Worm (Caenorhabditis elegans) whole organism, L1 larva: Measurements from ENCODE around the gene Y50E8A.1.

ENCODE experiments used
- F16B12.6 ChIP-seq: fragments of 150-350 bp; optimal IDR thresholded peaks from 2 replicates; lab custom pipeline; 2014; ENCODE audit warnings: missing biosample characterization, missing genetic modification characterization
- Y116A8C.19 ChIP-seq: sonication (generic microtip); optimal IDR thresholded peaks from 2 replicates; lab custom pipeline; 2016; ENCODE audit warnings: missing compliant biosample characterization, missing genetic modification characterization, borderline replicate concordance
- aha-1 ChIP-seq: fragments of 150-350 bp; optimal IDR thresholded peaks from 2 replicates; lab custom pipeline; 2014; ENCODE audit warnings: missing biosample characterization, missing genetic modification characterization
- alr-1 ChIP-seq: fragments of 200-800 bp; sonication (Bioruptor generic); optimal IDR thresholded peaks from 2 replicates; lab custom pipeline; 2018; ENCODE audit warnings: borderline replicate concordance, mild to moderate bottlenecking, missing genetic modification characterization, missing compliant biosample characterization
- ama-1 ChIP-seq: fragments of 150-350 bp; optimal IDR thresholded peaks from 2 replicates; lab custom pipeline; 2014
- blmp-1 ChIP-seq: fragments of 150-350 bp; optimal IDR thresholded peaks from 2 replicates; lab custom pipeline; 2014; ENCODE audit warnings: missing biosample characterization, missing genetic modification characterization
- ceh-63 ChIP-seq: fragments of 200-800 bp; sonication (Bioruptor generic); optimal IDR thresholded peaks from 2 replicates; lab custom pipeline; 2018; ENCODE audit warnings: mild to moderate bottlenecking, missing genetic modification characterization, missing compliant biosample characterization
- ceh-8 ChIP-seq: fragments of 200-800 bp; sonication (Bioruptor generic); optimal IDR thresholded peaks from 2 replicates; lab custom pipeline; 2018; ENCODE audit warnings: mild to moderate bottlenecking, missing genetic modification characterization, moderate library complexity, missing compliant biosample characterization
- efl-1 ChIP-seq, 4 experiments: fragments of 150-350 bp; optimal IDR thresholded peaks in 3 of 4; peaks in 1 of 4; 1 replicate in 1 of 4; 2 replicates in 3 of 4; lab custom pipeline; 2014; ENCODE audit warnings: missing biosample characterization in 2 of 4, missing genetic modification characterization in 2 of 4, missing genetic modification reagents in 2 of 4
- ets-5 ChIP-seq: fragments of 200-800 bp; sonication (Bioruptor generic); IDR thresholded peaks from 2 replicates; pipeline ENCODE4 v1.3.6; 2022; ENCODE audit warnings: missing genetic modification characterization, missing compliant biosample characterization
- fkh-4 ChIP-seq: sonication (generic microtip); optimal IDR thresholded peaks from 2 replicates; lab custom pipeline; 2016; ENCODE audit warnings: missing compliant biosample characterization, missing genetic modification characterization, borderline replicate concordance
- lin-13 ChIP-seq: fragments of 150-350 bp; optimal IDR thresholded peaks from 2 replicates; lab custom pipeline; 2014; ENCODE audit warnings: missing biosample characterization, missing genetic modification reagents, missing genetic modification characterization
- lin-15B ChIP-seq: fragments of 150-350 bp; sonication (generic microtip); optimal IDR thresholded peaks from 3 replicates; lab custom pipeline; 2014; ENCODE audit warnings: missing biosample characterization, missing genetic modification characterization
- lin-35 ChIP-seq, 2 experiments: fragments of 150-350 bp; optimal IDR thresholded peaks; 2 replicates each; lab custom pipeline; 2014; ENCODE audit warnings: missing biosample characterization in 2 of 2, missing genetic modification characterization in 2 of 2, missing genetic modification reagents in 2 of 2
- lin-39 ChIP-seq: fragments of 150-350 bp; optimal IDR thresholded peaks from 2 replicates; lab custom pipeline; 2014; ENCODE audit warnings: missing biosample characterization, missing genetic modification reagents, missing genetic modification characterization
- lsy-2 ChIP-seq, 2 experiments: fragments of 150-350 bp; optimal IDR thresholded peaks; 2 replicates each; lab custom pipeline; 2014; ENCODE audit warnings: missing biosample characterization in 2 of 2, missing genetic modification characterization in 2 of 2
- mef-2 ChIP-seq: fragments of 150-350 bp; optimal IDR thresholded peaks from 2 replicates; lab custom pipeline; 2014; ENCODE audit warnings: missing biosample characterization, missing genetic modification characterization
- nhr-19 ChIP-seq: fragments of 200-800 bp; sonication (Bioruptor generic); conservative IDR thresholded peaks from 2 replicates; pipeline ENCODE4 v1.3.6; 2022; ENCODE audit warnings: missing genetic modification characterization, missing compliant biosample characterization
- nhr-28 ChIP-seq: fragments of 150-350 bp; optimal IDR thresholded peaks from 2 replicates; lab custom pipeline; 2014; ENCODE audit warnings: missing biosample characterization, missing genetic modification characterization
- nhr-77 ChIP-seq: fragments of 150-350 bp; optimal IDR thresholded peaks from 2 replicates; lab custom pipeline; 2014; ENCODE audit warnings: missing biosample characterization, missing genetic modification characterization
- nhr-85 ChIP-seq: sonication (generic microtip); peaks from one replicate; lab custom pipeline; 2016; ENCODE audit warnings: missing genetic modification characterization, inconsistent platforms, missing compliant biosample characterization
- pag-3 ChIP-seq: sonication (generic microtip); optimal IDR thresholded peaks from 2 replicates; lab custom pipeline; 2017; ENCODE audit warnings: missing genetic modification characterization, mild to moderate bottlenecking, missing compliant biosample characterization, antibody characterized with exemption, borderline replicate concordance; ENCODE audit not compliant: insufficient read depth
- pax-3 ChIP-seq: fragments of 200-800 bp; sonication (Bioruptor generic); optimal IDR thresholded peaks from 2 replicates; lab custom pipeline; 2018; ENCODE audit warnings: mild to moderate bottlenecking, missing genetic modification characterization, moderate library complexity, missing compliant biosample characterization
- pqm-1 ChIP-seq: sonication (generic microtip); optimal IDR thresholded peaks from 3 replicates; lab custom pipeline; 2017; ENCODE audit warnings: missing biosample characterization, missing genetic modification characterization
- snpc-4 ChIP-seq: fragments of 150-350 bp; optimal IDR thresholded peaks from 2 replicates; lab custom pipeline; 2014; ENCODE audit warnings: missing biosample characterization, missing genetic modification characterization
- snu-23 ChIP-seq: sonication (generic microtip); optimal IDR thresholded peaks from 2 replicates; lab custom pipeline; 2016; ENCODE audit warnings: missing genetic modification characterization, missing compliant biosample characterization
- sptf-1 ChIP-seq: fragments of 150-350 bp; optimal IDR thresholded peaks from 2 replicates; lab custom pipeline; 2014; ENCODE audit warnings: missing biosample characterization, missing genetic modification characterization
- sup-37 ChIP-seq: fragments of 200-800 bp; sonication (Bioruptor generic); optimal IDR thresholded peaks from 2 replicates; lab custom pipeline; 2018; ENCODE audit warnings: mild to moderate bottlenecking, missing genetic modification characterization, missing compliant biosample characterization
- swsn-7 ChIP-seq: sonication (generic microtip); optimal IDR thresholded peaks from 2 replicates; lab custom pipeline; 2016; ENCODE audit warnings: missing genetic modification characterization, missing compliant biosample characterization
- tbx-2 ChIP-seq: sonication (generic microtip); optimal IDR thresholded peaks from 2 replicates; lab custom pipeline; 2016; ENCODE audit warnings: missing genetic modification characterization, missing compliant biosample characterization
- unc-30 ChIP-seq: sonication (generic microtip); optimal IDR thresholded peaks from 2 replicates; lab custom pipeline; 2017; ENCODE audit warnings: missing biosample characterization, missing genetic modification characterization
- unc-62 ChIP-seq: fragments of 150-350 bp; optimal IDR thresholded peaks from 2 replicates; lab custom pipeline; 2014; ENCODE audit warnings: missing biosample characterization, missing genetic modification reagents, missing genetic modification characterization
- unc-86 ChIP-seq: sonication (generic microtip); optimal IDR thresholded peaks from 2 replicates; lab custom pipeline; 2016; ENCODE audit warnings: missing genetic modification characterization, missing compliant biosample characterization
- unc-98 ChIP-seq: fragments of 200-800 bp; sonication (Bioruptor generic); IDR thresholded peaks from 2 replicates; pipeline ENCODE4 v1.3.6; 2022; ENCODE audit warnings: missing genetic modification characterization, missing compliant biosample characterization
- xbp-1 ChIP-seq: sonication (generic microtip); optimal IDR thresholded peaks from 2 replicates; lab custom pipeline; 2016; ENCODE audit warnings: missing genetic modification characterization, missing compliant biosample characterization

Y50E8A.1 gene

ce11 chrV:14726596-14726995 is at the start of gene Y50E8A.1:
Y50E8A.1 (plus strand) TSS chrV:14726896.
- TF ChIP-seq lin-35 (GFP tag; optimal IDR thresholded peaks at IDR 0.05; lab: Kevin White, UChicago) (no peak), unc-98 (GFP tag; lab: Robert Waterston, UW) (no peak), nhr-77 (no peak), mef-2 (no peak), blmp-1 (tag; lab: Kevin White, UChicago) (no peak), unc-86 (tag; lab: Kevin White, UChicago) (no peak), swsn-7 (no peak), lin-13 (GFP tag; lab: Kevin White, UChicago) (no peak), lin-15B (no peak), ceh-8 (GFP tag; lab: Kevin White, UChicago) (no peak), fkh-4 (tag; lab: Kevin White, UChicago) (no peak), lsy-2 (tag; optimal IDR thresholded peaks at IDR 0.05; lab: Kevin White, UChicago) (no peak), pag-3 (tag; lab: Kevin White, UChicago) (no peak), pax-3 (tag; lab: Kevin White, UChicago) (no peak)
- TF ChIP-seq, all 84 proteins: peak for 0

- TF ChIP-seq xbp-1 (no peak), snpc-4 (tag; lab: Kevin White, UChicago) (no peak), ceh-63 (GFP tag; lab: Kevin White, UChicago) (no peak)
Observed at ce11 chrV:14678298-14678697, 48.4 kb upstream of the Y50E8A.1 start.

- TF ChIP-seq efl-1 (optimal IDR thresholded peaks at IDR 0.05; lab: Kevin White, UChicago) (no peak), efl-1 (GFP tag; optimal IDR thresholded peaks at IDR 0.05 in 1 of 2; lab: Kevin White, UChicago) (no peak), unc-30 (tag; lab: Kevin White, UChicago) (no peak), snu-23 (no peak), ceh-8 (GFP tag; lab: Kevin White, UChicago) (no peak), nhr-19 (GFP tag; lab: Robert Waterston, UW) (no peak), ama-1 (lab: Kevin White, UChicago) (no peak), tbx-2 (no peak), aha-1 (no peak), lin-39 (no peak), alr-1 (tag; lab: Kevin White, UChicago) (no peak)
Observed at ce11 chrV:14680014-14680413, 46.7 kb upstream of the Y50E8A.1 start, which contains the start of gene C47E8.3. C47E8.3 (plus strand) TSS chrV:14680314.

DNA sequence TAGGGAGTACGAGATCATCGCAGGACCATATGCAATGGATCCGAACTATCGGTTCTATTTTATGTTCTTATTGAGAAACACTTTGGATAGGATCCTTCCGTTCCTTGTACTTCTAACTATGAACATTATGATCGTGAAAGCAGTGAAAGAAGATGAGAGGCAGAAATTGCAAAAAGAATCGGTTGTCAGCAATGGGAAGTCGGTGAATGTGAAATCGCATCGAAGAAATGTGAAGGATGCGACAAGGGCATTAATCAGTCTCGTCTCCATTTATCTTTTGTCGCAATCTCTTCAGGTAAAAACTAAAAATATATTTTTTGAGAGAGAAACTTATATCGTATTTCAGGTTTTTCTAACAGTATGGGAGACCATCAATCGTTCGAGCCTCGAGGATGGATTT is 43.8 kb upstream of the Y50E8A.1 start:
- TF ChIP-seq blmp-1 (tag; lab: Kevin White, UChicago) (peak; percentile 58), nhr-85 (tag; lab: Kevin White, UChicago) (peak; percentile 71), sptf-1 (tag; lab: Kevin White, UChicago) (no peak)

DNA sequence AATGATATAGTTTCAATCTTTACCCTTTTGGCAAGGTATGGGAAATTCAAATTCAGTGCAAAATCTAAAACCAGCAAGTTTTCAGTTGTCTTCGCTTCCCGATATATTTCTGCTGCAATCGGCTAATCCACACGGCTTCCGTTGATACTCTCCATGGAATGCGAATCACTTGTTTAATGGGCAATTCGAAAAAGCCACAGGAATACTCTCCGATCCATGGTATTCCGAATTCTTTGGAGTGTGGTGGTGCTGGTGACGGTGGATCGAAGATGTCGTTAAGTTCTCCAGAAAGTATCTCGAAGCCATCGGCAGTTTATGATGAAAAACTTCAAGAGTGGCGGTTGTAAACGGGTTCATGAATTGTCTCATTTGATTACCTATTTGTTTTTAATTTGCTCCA is 43.4 kb upstream of the Y50E8A.1 start:
- TF ChIP-seq unc-62 (GFP tag; lab: Kevin White, UChicago) (no peak), F16B12.6 (no peak), ets-5 (GFP tag; lab: Robert Waterston, UW) (no peak), lin-35 (GFP tag; optimal IDR thresholded peaks at IDR 0.05; lab: Kevin White, UChicago) (no peak), lin-15B (no peak), ama-1 (lab: Kevin White, UChicago) (peak; percentile 22), efl-1 (optimal IDR thresholded peaks at IDR 0.05; lab: Kevin White, UChicago) (no peak), efl-1 (GFP tag; optimal IDR thresholded peaks at IDR 0.05 in 1 of 2; lab: Kevin White, UChicago) (peak in 1 of 2 experiments; percentile 81), Y116A8C.19 (no peak), sup-37 (no peak), nhr-28 (no peak), pqm-1 (tag; lab: Kevin White, UChicago) (no peak)
- TF ChIP-seq, all 84 proteins: peak for 2
